Worm (Caenorhabditis elegans): ENCODE measurements around the gene kup-1.

kup-1 gene

DNA sequence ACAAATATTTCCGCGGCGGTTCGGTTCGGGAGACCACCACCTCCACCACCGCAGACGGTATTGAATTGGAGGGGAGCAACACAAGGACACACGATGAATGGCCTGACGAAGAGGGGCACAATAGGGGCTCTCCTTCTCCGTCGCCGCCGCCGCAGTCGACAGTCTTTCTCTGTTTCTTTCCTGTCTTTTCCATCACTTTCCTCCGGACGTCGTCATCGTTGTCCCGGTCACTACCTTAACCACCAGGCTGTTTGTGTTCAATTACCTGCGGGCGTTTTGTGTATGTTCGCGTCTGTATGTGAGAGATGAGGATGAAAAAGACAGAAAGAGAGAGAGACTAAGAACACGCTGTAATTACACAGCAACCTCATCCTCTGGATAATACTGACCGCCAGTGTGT lies 918 bp downstream of the kup-1 start:
- TF ChIP-seq let-607 (tag; optimal IDR thresholded peaks at IDR 0.05) (no peak), F22D6.2 (tag; optimal IDR thresholded peaks at IDR 0.05) (no peak), sdz-38 (tag; optimal IDR thresholded peaks at IDR 0.05) (no peak), cebp-2 (GFP tag; IDR thresholded peaks at IDR 0.05) (0 out of 2 replicates have a peak, but pooled peaks have one; percentile 40), nfyb-1 (GFP tag; IDR thresholded peaks at IDR 0.05) (0 out of 2 replicates have a peak, but pooled peaks have one; percentile 25), athp-1 (tag; optimal IDR thresholded peaks at IDR 0.05) (no peak), snpc-3.4 (tag; optimal IDR thresholded peaks at IDR 0.05) (no peak), nhr-80 (tag; optimal IDR thresholded peaks at IDR 0.05) (no peak), K12H6.12 (tag; optimal IDR thresholded peaks at IDR 0.05) (no peak), lin-35 (GFP tag; optimal IDR thresholded peaks at IDR 0.05) (no peak), lin-54 (GFP tag; optimal IDR thresholded peaks at IDR 0.05) (no peak), lir-1 (GFP tag; conservative IDR thresholded peaks at IDR 0.05) (no peak), F52B5.7 (tag; optimal IDR thresholded peaks at IDR 0.05) (no peak), ama-1 (optimal IDR thresholded peaks at IDR 0.05) (no peak), ama-1 (GFP tag; optimal IDR thresholded peaks at IDR 0.05) (no peak), C06A6.2 (GFP tag; conservative IDR thresholded peaks at IDR 0.05) (no peak), bed-2 (GFP tag; IDR thresholded peaks at IDR 0.05) (no peak), pbrm-1 (GFP tag; IDR thresholded peaks at IDR 0.05) (no peak), aptf-3 (GFP tag; IDR thresholded peaks at IDR 0.05) (no peak), ztf-18 (tag; optimal IDR thresholded peaks at IDR 0.05) (no peak), B0261.1 (tag; optimal IDR thresholded peaks at IDR 0.05) (no peak), zfh-2 (GFP tag; conservative IDR thresholded peaks at IDR 0.05) (peak; percentile 84), Y56A3A.18 (GFP tag; IDR thresholded peaks at IDR 0.05) (no peak), ztf-22 (GFP tag; optimal IDR thresholded peaks at IDR 0.05) (no peak), mcd-1 (GFP tag; IDR thresholded peaks at IDR 0.05) (0 out of 2 replicates have a peak, but pooled peaks have one; percentile 23), B0019.2 (GFP tag; conservative IDR thresholded peaks at IDR 0.05) (no peak)

DNA sequence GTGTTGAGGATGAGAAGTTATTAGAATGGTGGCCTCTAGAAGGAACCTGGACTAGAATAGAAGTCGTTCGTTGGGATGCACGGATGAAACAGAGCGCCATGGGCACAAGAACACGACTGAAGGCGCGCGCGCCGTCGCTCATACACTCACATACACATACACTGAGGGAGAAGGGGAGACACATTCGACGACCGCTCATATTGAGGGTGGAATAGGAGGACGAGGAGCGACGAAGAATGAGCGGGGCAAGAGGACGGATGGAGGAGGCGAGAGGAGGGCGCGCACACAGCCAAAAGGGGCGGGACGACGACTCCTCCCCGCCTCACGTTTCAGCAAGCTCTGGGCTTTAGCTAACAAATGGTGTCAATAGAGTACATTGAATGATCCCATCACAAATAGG lies 1.9 kb downstream of the kup-1 start:
- TF ChIP-seq mel-28 (tag; optimal IDR thresholded peaks at IDR 0.05; ENCODE audit: borderline replicate concordance) (no peak), K12H6.12 (tag; optimal IDR thresholded peaks at IDR 0.05) (no peak), madf-6 (GFP tag; IDR thresholded peaks at IDR 0.05) (no peak), fkh-3 (tag; optimal IDR thresholded peaks at IDR 0.05) (no peak), Y53F4B.3 (GFP tag; IDR thresholded peaks at IDR 0.05) (no peak), ztf-18 (tag; optimal IDR thresholded peaks at IDR 0.05) (peak; percentile 20), egrh-3 (GFP tag; IDR thresholded peaks at IDR 0.05) (peak; percentile 63; the same call in 1 of the 2 replicates), unc-130 (GFP tag; optimal IDR thresholded peaks at IDR 0.05) (no peak), rcor-1 (GFP tag; IDR thresholded peaks at IDR 0.05) (0 out of 2 replicates have a peak, but pooled peaks have one; percentile 25), zfh-2 (GFP tag; conservative IDR thresholded peaks at IDR 0.05) (peak; percentile 95), F33H1.4 (GFP tag; IDR thresholded peaks at IDR 0.05) (no peak), nhr-179 (tag; optimal IDR thresholded peaks at IDR 0.05) (no peak), atf-7 (tag; optimal IDR thresholded peaks at IDR 0.05) (no peak), F37B4.10 (GFP tag; IDR thresholded peaks at IDR 0.05) (no peak), tbx-9 (tag; optimal IDR thresholded peaks at IDR 0.05; ENCODE audit: borderline replicate concordance) (no peak), somi-1 (GFP tag; optimal IDR thresholded peaks at IDR 0.05) (no peak), ama-1 (optimal IDR thresholded peaks at IDR 0.05) (peak; percentile 57), ama-1 (GFP tag; optimal IDR thresholded peaks at IDR 0.05) (no peak), mcd-1 (GFP tag; IDR thresholded peaks at IDR 0.05) (peak; percentile 42), snpc-1.3 (tag; optimal IDR thresholded peaks at IDR 0.05; ENCODE audit: insufficient read depth) (no peak), sptf-2 (GFP tag; optimal IDR thresholded peaks at IDR 0.05) (peak; percentile 60)

All from whole organism, young adult.